Fruit fly (Drosophila melanogaster): ENCODE measurements around the gene CG14740.

- TF ChIP-seq psq (optimal IDR thresholded peaks at IDR 0.05) (no peak), Myc (optimal IDR thresholded peaks at IDR 0.05) (no peak), Sin3A (optimal IDR thresholded peaks at IDR 0.05) (no peak), h (optimal IDR thresholded peaks at IDR 0.05) (no peak), ttk (optimal IDR thresholded peaks at IDR 0.05) (no peak), insv (optimal IDR thresholded peaks at IDR 0.05) (no peak)
These were observed 31.1 kb downstream of the CG14740 start, which contains the start of the genes CG31358, CG42504 and CG42505 for dm6 chr3R:12031657-12032056.
